Worm (Caenorhabditis elegans) whole organism, L2 larva: ENCODE measurements around the gene adh-5.

Experiments
- ama-1 ChIP-seq: fragments of 150-350 bp; optimal IDR thresholded peaks from 2 replicates; lab custom pipeline; 2018; ENCODE audit warnings: inconsistent platforms
- ceh-82 ChIP-seq: fragments of 150-350 bp; optimal IDR thresholded peaks from 2 replicates; lab custom pipeline; 2014; ENCODE audit warnings: missing biosample characterization, missing genetic modification characterization
- elt-3 ChIP-seq: sonication (generic microtip); optimal IDR thresholded peaks from 2 replicates; lab custom pipeline; 2017; ENCODE audit warnings: missing biosample characterization, missing genetic modification characterization
- ztf-4 ChIP-seq: fragments of 150-350 bp; optimal IDR thresholded peaks from 2 replicates; lab custom pipeline; 2014; ENCODE audit warnings: missing biosample characterization, missing genetic modification characterization

DNA sequence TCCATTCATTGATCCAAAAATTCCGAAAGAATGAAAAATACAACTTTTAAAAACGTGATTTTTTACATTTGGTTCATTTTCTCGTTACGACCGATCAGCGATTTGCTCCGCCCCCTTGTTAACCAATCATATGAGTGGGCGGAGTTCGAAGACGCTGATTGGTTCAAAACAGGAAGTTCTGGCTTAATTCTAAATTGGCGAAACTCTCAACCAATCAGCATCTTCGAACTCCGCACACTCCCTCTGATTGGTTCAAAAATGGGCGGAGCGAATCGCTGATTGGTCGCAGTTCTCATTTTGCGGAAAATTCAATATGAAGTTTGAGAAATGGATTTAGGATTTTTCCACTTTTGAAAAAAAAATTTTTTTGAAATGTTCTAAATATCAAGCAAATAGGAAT is 34.3 kb downstream of the adh-5 start:
- TF ChIP-seq ztf-4 (tag; lab: Kevin White, UChicago), result no peak
- TF ChIP-seq ama-1 (lab: Kevin White, UChicago), result no peak
- no peak for TF ChIP-seq ceh-82 (tag; lab: Kevin White, UChicago)
- TF ChIP-seq elt-3 (tag; lab: Kevin White, UChicago), result no peak
